Worm (Caenorhabditis elegans) whole organism, L4 larva: ENCODE data around the gene acbp-4.

Experiments
- D1046.2 ChIP-seq: fragments of 200-800 bp; sonication (Bioruptor generic); IDR thresholded peaks from 2 replicates; pipeline ENCODE4 v1.3.6; 2022; ENCODE audit warnings: missing genetic modification characterization, missing compliant biosample characterization
- Y75B8A.6 ChIP-seq: fragments of 200-800 bp; sonication (Bioruptor generic); IDR thresholded peaks from 2 replicates; pipeline ENCODE4 v1.3.6; 2022; ENCODE audit warnings: missing genetic modification reagents, missing genetic modification characterization, missing compliant biosample characterization
- ZK546.5 ChIP-seq, 2 experiments: sonication (generic microtip); optimal IDR thresholded peaks; 2 replicates each; lab custom pipeline; 2017; ENCODE audit warnings: missing biosample characterization in 2 of 2, missing genetic modification characterization in 2 of 2
- aha-1 ChIP-seq: fragments of 150-350 bp; peaks from one replicate; lab custom pipeline; 2014; ENCODE audit warnings: missing biosample characterization, missing genetic modification characterization
- aly-2 ChIP-seq: sonication (generic microtip); optimal IDR thresholded peaks from 2 replicates; lab custom pipeline; 2018; ENCODE audit warnings: missing biosample characterization, missing genetic modification characterization
- ceh-44 ChIP-seq: fragments of 200-800 bp; sonication (Bioruptor generic); IDR thresholded peaks from 2 replicates; pipeline ENCODE4 v1.3.6; 2022; ENCODE audit warnings: missing genetic modification reagents, missing genetic modification characterization, missing compliant biosample characterization
- ceh-82 ChIP-seq: sonication (generic microtip); optimal IDR thresholded peaks from 2 replicates; lab custom pipeline; 2017; ENCODE audit warnings: missing biosample characterization, missing genetic modification characterization
- ces-1 ChIP-seq: fragments of 150-350 bp; sonication (generic microtip); optimal IDR thresholded peaks from 4 replicates; lab custom pipeline; 2014; ENCODE audit warnings: missing biosample characterization, missing genetic modification reagents, missing genetic modification characterization
- ctbp-1 ChIP-seq: fragments of 200-800 bp; sonication (Bioruptor generic); IDR thresholded peaks from 2 replicates; pipeline ENCODE4 v1.3.6; 2022; ENCODE audit warnings: missing genetic modification reagents, missing genetic modification characterization, missing compliant biosample characterization
- daf-16 ChIP-seq, 3 experiments: sonication (generic microtip); optimal IDR thresholded peaks; 2 replicates each; lab custom pipeline; 2016 to 2017; ENCODE audit warnings: missing genetic modification characterization in 3 of 3, missing genetic modification reagents in 3 of 3, mild to moderate bottlenecking in 2 of 3, missing compliant biosample characterization in 2 of 3, missing biosample characterization in 1 of 3, moderate library complexity in 1 of 3
- dmd-6 ChIP-seq: fragments of 200-800 bp; sonication (Bioruptor generic); IDR thresholded peaks from 2 replicates; pipeline ENCODE4 v1.3.6; 2022; ENCODE audit warnings: missing genetic modification reagents, missing genetic modification characterization, missing compliant biosample characterization
- dve-1 ChIP-seq: sonication (generic microtip); optimal IDR thresholded peaks from 2 replicates; lab custom pipeline; 2017; ENCODE audit warnings: antibody characterized with exemption, mild to moderate bottlenecking, missing genetic modification characterization, missing compliant biosample characterization; ENCODE audit not compliant: insufficient read depth
- fos-1 ChIP-seq: fragments of 150-350 bp; optimal IDR thresholded peaks from 2 replicates; lab custom pipeline; 2014; ENCODE audit warnings: missing biosample characterization, missing genetic modification characterization
- hlh-11 ChIP-seq: fragments of 200-800 bp; sonication (Bioruptor generic); optimal IDR thresholded peaks from 2 replicates; lab custom pipeline; 2018; ENCODE audit warnings: mild to moderate bottlenecking, missing genetic modification characterization, missing compliant biosample characterization
- hlh-30 ChIP-seq: sonication (generic microtip); optimal IDR thresholded peaks from 2 replicates; lab custom pipeline; 2017; ENCODE audit warnings: antibody characterized with exemption, mild to moderate bottlenecking, missing genetic modification characterization, missing compliant biosample characterization; ENCODE audit not compliant: insufficient read depth
- lin-29 ChIP-seq: fragments of 200-800 bp; sonication (Bioruptor generic); IDR thresholded peaks from 2 replicates; pipeline ENCODE4 v1.3.6; 2022; ENCODE audit warnings: missing genetic modification reagents, missing genetic modification characterization, missing compliant biosample characterization
- lir-3 ChIP-seq: sonication (generic microtip); optimal IDR thresholded peaks from 2 replicates; lab custom pipeline; 2016; ENCODE audit warnings: mild to moderate bottlenecking, missing genetic modification characterization, missing compliant biosample characterization
- lsy-2 ChIP-seq, 2 experiments: fragments of 150-350 bp in 1 of 2; sonication (generic microtip) in 1 of 2; optimal IDR thresholded peaks; 2 replicates each; lab custom pipeline; 2014 to 2017; ENCODE audit warnings: missing biosample characterization in 2 of 2, missing genetic modification characterization in 2 of 2
- madf-9 ChIP-seq: fragments of 200-800 bp; sonication (Bioruptor generic); conservative IDR thresholded peaks from 2 replicates; pipeline ENCODE4 v1.3.6; 2022; ENCODE audit warnings: missing genetic modification reagents, missing genetic modification characterization, missing compliant biosample characterization
- mxl-3 ChIP-seq: fragments of 200-800 bp; sonication (Bioruptor generic); optimal IDR thresholded peaks from 2 replicates; lab custom pipeline; 2018; ENCODE audit warnings: mild to moderate bottlenecking, missing genetic modification characterization, missing compliant biosample characterization
- nhr-237 ChIP-seq: sonication (generic microtip); optimal IDR thresholded peaks from 2 replicates; lab custom pipeline; 2017; ENCODE audit warnings: missing biosample characterization, missing genetic modification characterization
- nhr-28 ChIP-seq: fragments of 150-350 bp; optimal IDR thresholded peaks from 2 replicates; lab custom pipeline; 2014; ENCODE audit warnings: missing biosample characterization, missing genetic modification characterization
- nhr-6 ChIP-seq: fragments of 150-350 bp; optimal IDR thresholded peaks from 2 replicates; lab custom pipeline; 2014; ENCODE audit warnings: missing biosample characterization, missing genetic modification characterization
- nhr-77 ChIP-seq: fragments of 150-350 bp; optimal IDR thresholded peaks from 2 replicates; lab custom pipeline; 2014; ENCODE audit warnings: missing biosample characterization, missing genetic modification characterization
- pha-4 ChIP-seq, 2 experiments: fragments of 150-350 bp in 1 of 2; fragments of 200-800 bp in 1 of 2; sonication (Bioruptor generic) in 1 of 2; IDR thresholded peaks in 1 of 2; optimal IDR thresholded peaks in 1 of 2; 2 replicates each; pipeline versions ENCODE4 v1.3.6 to Lab custom; 2014 to 2022; ENCODE audit warnings: missing genetic modification characterization in 2 of 2, missing genetic modification reagents in 2 of 2, missing biosample characterization in 1 of 2, missing compliant biosample characterization in 1 of 2
- php-3 ChIP-seq: fragments of 200-800 bp; sonication (Bioruptor generic); IDR thresholded peaks from 2 replicates; pipeline ENCODE4 v1.3.6; 2022; ENCODE audit warnings: missing genetic modification reagents, missing genetic modification characterization, missing compliant biosample characterization
- pqm-1 ChIP-seq: sonication (generic microtip); optimal IDR thresholded peaks from 2 replicates; lab custom pipeline; 2017; ENCODE audit warnings: missing biosample characterization, missing genetic modification characterization
- unc-130 ChIP-seq: sonication (generic microtip); optimal IDR thresholded peaks from 2 replicates; lab custom pipeline; 2016; ENCODE audit warnings: missing genetic modification reagents, missing genetic modification characterization, missing compliant biosample characterization
- unc-62 ChIP-seq, 3 experiments: fragments of 150-350 bp in 1 of 3; sonication (generic microtip); optimal IDR thresholded peaks in 2 of 3; peaks in 1 of 3; 1 replicate in 1 of 3; 2 replicates in 2 of 3; lab custom pipeline; 2014 to 2017; ENCODE audit warnings: missing biosample characterization in 3 of 3, missing genetic modification characterization in 3 of 3, missing genetic modification reagents in 3 of 3, missing genotype in 1 of 3
- vab-7 ChIP-seq: fragments of 200-800 bp; sonication (Bioruptor generic); IDR thresholded peaks from 2 replicates; pipeline ENCODE4 v1.3.6; 2022; ENCODE audit warnings: missing genetic modification reagents, missing genetic modification characterization, missing compliant biosample characterization

Gene acbp-4

DNA sequence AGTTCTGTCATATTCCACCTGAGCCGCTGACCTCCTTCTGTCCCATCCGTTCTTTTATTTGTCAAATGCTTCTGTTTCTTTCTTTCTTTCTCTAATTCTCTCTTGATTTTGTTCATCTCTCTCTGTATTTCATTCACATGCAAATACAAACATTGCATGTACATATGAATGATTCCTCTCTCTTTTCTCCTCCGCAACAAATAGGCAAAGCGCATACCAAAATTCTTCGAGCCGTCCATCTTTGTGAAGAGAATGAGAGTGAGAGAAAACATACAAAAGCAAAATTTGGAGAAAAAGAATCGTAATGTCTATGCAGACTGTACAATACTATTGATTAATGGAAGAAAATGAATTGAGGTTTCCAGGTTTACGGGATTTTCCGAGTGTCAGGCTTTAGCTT, 8.4 kb upstream of the acbp-4 start:
- TF ChIP-seq pha-4 (GFP tag; IDR thresholded peaks at IDR 0.05; lab: Robert Waterston, UW) (no peak), pha-4 (tag; optimal IDR thresholded peaks at IDR 0.05; lab: Kevin White, UChicago) (peak; percentile 77), hlh-30 (tag; lab: Kevin White, UChicago) (peak; percentile 23), pqm-1 (tag; lab: Kevin White, UChicago) (peak; percentile 69), ceh-44 (GFP tag; lab: Robert Waterston, UW) (no peak), dve-1 (peak; percentile 42), daf-16 (GFP tag; optimal IDR thresholded peaks at IDR 0.05; lab: Kevin White, UChicago) (no peak), daf-16 (tag; optimal IDR thresholded peaks at IDR 0.05; lab: Kevin White, UChicago) (peak; percentile 45), unc-62 (GFP tag; optimal IDR thresholded peaks at IDR 0.05 in 1 of 2; lab: Kevin White, UChicago) (peak in 1 of 2 experiments; percentile 53), unc-62 (tag; optimal IDR thresholded peaks at IDR 0.05; lab: Kevin White, UChicago) (no peak), lsy-2 (tag; optimal IDR thresholded peaks at IDR 0.05; lab: Kevin White, UChicago) (peak in 1 of 2 experiments; percentile 15), hlh-11 (tag; lab: Kevin White, UChicago) (peak; percentile 20), D1046.2 (GFP tag; lab: Robert Waterston, UW) (no peak), fos-1 (tag; lab: Kevin White, UChicago) (no peak)

- TF ChIP-seq daf-16 (GFP tag; optimal IDR thresholded peaks at IDR 0.05; lab: Kevin White, UChicago) (no peak), daf-16 (tag; optimal IDR thresholded peaks at IDR 0.05; lab: Kevin White, UChicago) (peak; percentile 48), dmd-6 (GFP tag; lab: Robert Waterston, UW) (peak; percentile 66), Y75B8A.6 (no peak), dve-1 (peak; percentile 39), nhr-28 (tag; lab: Kevin White, UChicago) (peak; percentile 77), hlh-11 (tag; lab: Kevin White, UChicago) (peak; percentile 30), madf-9 (GFP tag; lab: Robert Waterston, UW) (no peak), lsy-2 (tag; optimal IDR thresholded peaks at IDR 0.05; lab: Kevin White, UChicago) (no peak), vab-7 (GFP tag; lab: Robert Waterston, UW) (no peak), php-3 (peak; percentile 70; the same call in 1 of the 2 replicates), pqm-1 (tag; lab: Kevin White, UChicago) (peak; percentile 97)
Measured at ce11 chrIII:7314927-7315547, 6.1 kb upstream of the acbp-4 start, which contains the start of gene nspg-6. Gene nspg-6, minus strand, starts transcription at chrIII:7314977.

DNA sequence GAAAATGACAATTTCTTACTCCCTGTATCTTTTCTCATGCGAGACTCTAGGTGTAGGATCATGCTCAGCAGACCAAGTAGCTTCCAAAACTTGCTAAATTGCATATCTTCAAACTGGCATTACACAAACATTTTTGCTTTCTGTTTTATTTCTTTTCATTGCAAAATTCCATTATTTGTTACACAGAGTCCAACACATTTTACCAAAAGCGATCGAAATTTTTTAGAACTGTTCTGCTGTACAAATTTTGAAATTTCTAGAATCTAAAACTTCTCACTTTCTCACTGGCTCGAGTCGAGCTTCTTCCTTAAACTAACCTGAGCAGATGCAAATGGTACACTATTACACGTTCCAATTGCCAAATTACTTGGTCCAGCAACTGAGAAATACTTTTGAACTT, 5.6 kb upstream of the acbp-4 start:
- TF ChIP-seq ZK546.5 (tag; optimal IDR thresholded peaks at IDR 0.05; lab: Kevin White, UChicago) (no peak), aha-1 (tag; lab: Kevin White, UChicago) (peak; percentile 93)

DNA sequence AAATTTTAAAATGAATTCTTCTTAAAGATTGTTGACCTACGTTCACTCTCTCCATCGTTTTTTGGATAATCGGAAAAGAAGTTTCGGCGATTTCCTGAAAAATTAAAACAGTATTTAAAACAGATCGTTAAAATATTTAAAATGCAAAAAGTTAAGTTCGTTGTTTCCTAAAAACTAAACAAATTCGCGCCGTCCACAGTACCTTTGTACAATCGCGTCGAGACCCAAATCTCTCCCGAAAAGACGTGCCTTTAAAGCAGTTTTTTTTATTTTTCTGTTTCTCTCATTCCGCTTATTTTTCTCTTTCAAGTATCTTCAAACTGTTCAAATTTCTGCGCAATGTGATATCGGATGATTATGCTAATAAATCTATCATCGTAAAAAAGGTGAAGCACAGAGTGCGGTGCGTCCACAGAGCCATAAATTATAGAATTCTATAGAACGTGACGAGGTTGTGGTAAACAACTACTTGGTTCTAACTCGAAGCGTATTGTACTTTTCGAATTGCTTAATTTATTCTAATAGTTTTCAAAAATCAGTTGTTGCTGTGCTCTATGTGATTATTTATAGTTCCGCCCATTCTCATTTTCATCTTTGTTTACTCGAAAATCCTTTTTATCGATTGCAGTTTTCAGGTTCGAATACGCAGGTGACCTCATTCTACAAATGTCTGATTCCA, 1.9 kb upstream of the acbp-4 start, which contains the start of the genes F56C9.6 and F56C9.3:
F56C9.6 (minus strand) TSS at position 112 of the 679 bp plus-strand sequence.
F56C9.3 (plus strand) TSS at position 629 of the 679 bp plus-strand sequence.
- TF ChIP-seq unc-130 (GFP tag; lab: Kevin White, UChicago), result peak; percentile 20
- no peak for TF ChIP-seq nhr-6 (tag; lab: Kevin White, UChicago)
- no peak for TF ChIP-seq pha-4 (GFP tag; IDR thresholded peaks at IDR 0.05; lab: Robert Waterston, UW)
- no peak for TF ChIP-seq pha-4 (tag; optimal IDR thresholded peaks at IDR 0.05; lab: Kevin White, UChicago)

- TF ChIP-seq nhr-28 (tag; lab: Kevin White, UChicago), result peak; percentile 72
- no peak for TF ChIP-seq aly-2
- TF ChIP-seq lir-3 (tag; lab: Kevin White, UChicago), result no peak
- TF ChIP-seq ces-1 (GFP tag; lab: Kevin White, UChicago), result no peak
- TF ChIP-seq lin-29 (GFP tag; lab: Robert Waterston, UW), result no peak
- TF ChIP-seq mxl-3, result no peak
- peak; percentile 24 for TF ChIP-seq aha-1 (tag; lab: Kevin White, UChicago)
- no peak for TF ChIP-seq ctbp-1 (GFP tag; lab: Robert Waterston, UW)
- TF ChIP-seq nhr-77 (tag; lab: Kevin White, UChicago), result no peak
- TF ChIP-seq hlh-11 (tag; lab: Kevin White, UChicago), result peak; percentile 31
- TF ChIP-seq hlh-30 (tag; lab: Kevin White, UChicago), result peak; percentile 57
- TF ChIP-seq nhr-237, result no peak
- peak in 1 of 2 experiments; percentile 43 for TF ChIP-seq unc-62 (GFP tag; optimal IDR thresholded peaks at IDR 0.05 in 1 of 2; lab: Kevin White, UChicago)
- no peak for TF ChIP-seq unc-62 (tag; optimal IDR thresholded peaks at IDR 0.05; lab: Kevin White, UChicago)
- TF ChIP-seq ceh-82 (tag; lab: Kevin White, UChicago), result no peak
Measured at ce11 chrIII:7305649-7305977, 3.3 kb downstream of the acbp-4 start.
